Fruit fly (Drosophila melanogaster): ENCODE measurements around the gene CG34342.

The CG34342 gene

DNA sequence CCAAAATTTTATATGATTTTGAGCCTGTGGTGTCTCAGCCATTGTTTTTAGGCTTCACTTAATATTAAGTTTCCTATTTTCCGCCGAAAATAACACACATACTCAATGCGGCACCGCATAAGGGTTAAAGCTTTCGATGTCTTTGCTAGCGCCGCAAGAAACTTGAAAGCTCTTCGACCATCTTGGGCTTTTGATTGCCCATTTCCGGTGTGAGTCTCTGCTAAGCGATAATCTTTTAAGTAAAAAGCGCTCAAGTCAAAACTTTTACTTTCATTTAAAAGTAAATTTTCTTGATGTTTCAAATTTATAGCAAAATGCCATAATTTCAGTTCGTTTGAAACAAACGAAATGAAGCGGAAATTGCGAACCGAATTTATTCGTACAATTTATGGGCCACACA is 1.3 kb upstream of the CG34342 start (continued):
- TF ChIP-seq Hr83 (GFP tag; optimal IDR thresholded peaks at IDR 0.05; ENCODE audit: poor library complexity, severe bottlenecking) (peak; percentile 85), Dfd (GFP tag; optimal IDR thresholded peaks at IDR 0.05) (no peak), brk (GFP tag; optimal IDR thresholded peaks at IDR 0.05) (peak; percentile 87)

DNA sequence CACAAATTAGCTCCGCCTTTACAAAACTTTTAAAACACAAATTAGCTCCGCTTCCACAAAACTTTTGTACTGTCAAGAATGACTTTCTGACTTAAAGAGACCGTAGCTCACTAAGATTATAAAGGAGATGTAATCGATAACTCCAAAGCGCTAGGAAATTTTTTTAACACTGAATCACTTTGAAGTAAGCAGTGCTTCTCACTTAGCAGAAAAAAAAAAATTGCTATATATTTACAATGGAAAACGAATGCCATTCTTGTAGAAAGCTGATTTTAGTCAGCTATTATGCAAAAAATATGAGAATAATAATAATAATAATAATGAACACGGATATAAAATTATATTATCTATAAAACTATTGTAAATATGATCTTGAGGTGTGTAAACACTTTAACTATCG is 11.8 kb downstream of the CG34342 start, which contains the start of gene blanks:
blanks (minus strand) TSS at position 101 of the 400 bp plus-strand sequence.
- no peak for TF ChIP-seq HLH106 (tag; optimal IDR thresholded peaks at IDR 0.05)
- no peak for TF ChIP-seq Jra (GFP tag; optimal IDR thresholded peaks at IDR 0.05)
- no peak for TF ChIP-seq CG32264 (GFP tag; optimal IDR thresholded peaks at IDR 0.05)
- no peak for TF ChIP-seq Rel (GFP tag; optimal IDR thresholded peaks at IDR 0.05)
- no peak for TF ChIP-seq Rel (tag; optimal IDR thresholded peaks at IDR 0.05)
- TF ChIP-seq Sp1 (GFP tag; optimal IDR thresholded peaks at IDR 0.05), result no peak
- no peak for TF ChIP-seq Hr78 (GFP tag; optimal IDR thresholded peaks at IDR 0.05)
- no peak for TF ChIP-seq GATAd (GFP tag; optimal IDR thresholded peaks at IDR 0.05)
- no peak for TF ChIP-seq psq (GFP tag; optimal IDR thresholded peaks at IDR 0.05)
- TF ChIP-seq tai (GFP tag; optimal IDR thresholded peaks at IDR 0.05), result no peak
- TF ChIP-seq dl (GFP tag; optimal IDR thresholded peaks at IDR 0.05; ENCODE audit: insufficient read depth in 1 of 2, partially characterized antibody in 2 of 2), result no peak
- no peak for TF ChIP-seq Dfd (GFP tag; optimal IDR thresholded peaks at IDR 0.05)
- no peak for TF ChIP-seq Abd-B (GFP tag; optimal IDR thresholded peaks at IDR 0.05)
- TF ChIP-seq jim (GFP tag; optimal IDR thresholded peaks at IDR 0.05), result no peak
- no peak for TF ChIP-seq fru (GFP tag; optimal IDR thresholded peaks at IDR 0.05)
- TF ChIP-seq dsf (GFP tag; optimal IDR thresholded peaks at IDR 0.05; ENCODE audit: borderline replicate concordance), result no peak
- TF ChIP-seq h (GFP tag; optimal IDR thresholded peaks at IDR 0.05), result no peak

DNA sequence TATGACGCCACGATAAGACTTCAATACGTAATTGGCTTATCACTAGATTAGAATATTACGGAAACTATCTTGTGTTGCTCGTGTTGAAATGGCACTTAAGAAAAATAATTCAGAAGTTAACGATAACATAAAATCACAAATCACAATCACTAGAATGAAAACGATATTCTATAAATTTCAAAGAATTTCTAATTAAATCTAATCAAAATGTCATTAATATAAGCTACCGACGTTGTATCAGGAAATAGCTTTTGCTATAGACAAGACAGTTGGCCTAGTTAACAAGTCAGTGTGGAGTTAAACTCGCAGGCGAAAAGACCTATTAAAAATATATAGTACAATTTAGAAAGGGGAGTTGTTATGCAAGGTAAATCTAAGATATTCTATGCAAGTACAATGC is 31.2 kb downstream of the CG34342 start, which contains the start of gene CG4835:
CG4835 (plus strand) TSS at position 301 of the 400 bp plus-strand sequence.
- TF ChIP-seq brk (GFP tag; optimal IDR thresholded peaks at IDR 0.05), result no peak
- no peak for TF ChIP-seq Hr83 (GFP tag; optimal IDR thresholded peaks at IDR 0.05; ENCODE audit: poor library complexity, severe bottlenecking)
- TF ChIP-seq Hnf4 (GFP tag; optimal IDR thresholded peaks at IDR 0.05), result no peak
- TF ChIP-seq rgr (GFP tag; optimal IDR thresholded peaks at IDR 0.05), result no peak
- no peak for TF ChIP-seq woc (GFP tag; optimal IDR thresholded peaks at IDR 0.05)
- no peak for TF ChIP-seq sage (GFP tag; optimal IDR thresholded peaks at IDR 0.05)
- TF ChIP-seq CG9705 (GFP tag; optimal IDR thresholded peaks at IDR 0.05), result no peak
- TF ChIP-seq N (GFP tag; optimal IDR thresholded peaks at IDR 0.05), result no peak
- TF ChIP-seq Hr78 (GFP tag; optimal IDR thresholded peaks at IDR 0.05), result no peak

All from whole organism, wandering third instar larva.